Worm (Caenorhabditis elegans): ENCODE data around the gene elo-8.

DNA sequence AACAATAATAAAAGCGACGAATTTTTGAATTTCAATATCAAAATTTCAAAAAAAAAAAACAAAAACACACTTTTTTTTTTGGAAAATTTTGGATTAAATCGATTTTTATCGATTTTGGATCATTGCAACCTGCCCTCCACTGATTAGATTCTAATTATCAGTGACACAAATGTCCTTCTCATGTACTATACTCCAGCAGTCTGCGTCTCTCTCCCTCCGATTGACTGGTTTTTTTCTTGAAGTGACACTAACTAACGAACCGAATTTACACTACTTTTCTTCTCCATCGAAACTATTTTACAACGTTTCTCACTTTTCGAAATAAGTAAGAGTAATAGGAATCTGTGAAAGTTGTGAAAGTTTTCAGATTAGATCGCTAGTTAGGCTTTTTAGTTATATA is 8.9 kb upstream of the elo-8 start:
- TF ChIP-seq ama-1 (optimal IDR thresholded peaks at IDR 0.05): no peak
- no peak for TF ChIP-seq Y22D7AL.16 (tag; optimal IDR thresholded peaks at IDR 0.05)
- TF ChIP-seq pha-2 (tag; optimal IDR thresholded peaks at IDR 0.05): no peak
- TF ChIP-seq pax-1 (tag; optimal IDR thresholded peaks at IDR 0.05): no peak
- TF ChIP-seq nhr-11 (tag; optimal IDR thresholded peaks at IDR 0.05): no peak
- TF ChIP-seq pha-4 (tag; optimal IDR thresholded peaks at IDR 0.05): no peak
- no peak for TF ChIP-seq dmd-4 (tag; optimal IDR thresholded peaks at IDR 0.05; ENCODE audit: borderline replicate concordance)
- TF ChIP-seq zip-5 (tag; optimal IDR thresholded peaks at IDR 0.05): no peak
- no peak for TF ChIP-seq dve-1 (tag; optimal IDR thresholded peaks at IDR 0.05)
- TF ChIP-seq ceh-2 (tag; optimal IDR thresholded peaks at IDR 0.05): no peak
